Fruit fly (Drosophila melanogaster) whole organism, pupa: ENCODE measurements around the gene CG7290.

Experiments used
- CG10348 ChIP-seq: fragments of 200-800 bp; sonication (Bioruptor generic); IDR thresholded peaks from 2 replicates; pipeline ENCODE4 v1.3.6; 2022; ENCODE audit warnings: missing biosample characterization, missing genetic modification characterization
- CG12605 ChIP-seq: fragments of 200-800 bp; sonication (Bioruptor generic); IDR thresholded peaks from 2 replicates; pipeline ENCODE4 v1.3.6; 2022; ENCODE audit warnings: missing biosample characterization, missing genetic modification characterization
- CG13204 ChIP-seq: fragments of 200-800 bp; sonication (Bioruptor generic); optimal IDR thresholded peaks from 2 replicates; lab custom pipeline; 2018; ENCODE audit warnings: missing biosample characterization, mild to moderate bottlenecking, missing genetic modification characterization, moderate library complexity
- CG14655 ChIP-seq: fragments of 200-800 bp; sonication (Bioruptor generic); optimal IDR thresholded peaks from 3 replicates; lab custom pipeline; 2017; ENCODE audit warnings: mild to moderate bottlenecking, missing biosample characterization, missing genetic modification reagents, missing genetic modification characterization
- CG15710 ChIP-seq: fragments of 200-800 bp; sonication (Bioruptor generic); optimal IDR thresholded peaks from 2 replicates; lab custom pipeline; 2018; ENCODE audit warnings: missing biosample characterization, mild to moderate bottlenecking, missing genetic modification characterization, moderate library complexity
- CG17806 ChIP-seq: fragments of 200-800 bp; sonication (Bioruptor generic); optimal IDR thresholded peaks from 2 replicates; lab custom pipeline; 2018; ENCODE audit warnings: missing biosample characterization, mild to moderate bottlenecking, missing genetic modification characterization, moderate library complexity
- CG32121 ChIP-seq: fragments of 200-800 bp; sonication (Bioruptor generic); IDR thresholded peaks from 2 replicates; pipeline ENCODE4 v1.3.6; 2022; ENCODE audit warnings: missing biosample characterization, missing genetic modification characterization
- CG34367 ChIP-seq: fragments of 200-800 bp; sonication (Bioruptor generic); optimal IDR thresholded peaks from 2 replicates; lab custom pipeline; 2018; ENCODE audit warnings: missing biosample characterization, mild to moderate bottlenecking, missing genetic modification characterization
- CG4496 ChIP-seq: fragments of 200-800 bp; sonication (Bioruptor generic); IDR thresholded peaks from 3 replicates; pipeline ENCODE4 v1.3.6; 2022; ENCODE audit warnings: missing biosample characterization, missing genetic modification characterization
- CG8159 ChIP-seq: fragments of 200-800 bp; sonication (Bioruptor generic); optimal IDR thresholded peaks from 3 replicates; lab custom pipeline; 2018; ENCODE audit warnings: missing biosample characterization, mild to moderate bottlenecking, missing genetic modification characterization, moderate library complexity
- CG8301 ChIP-seq: fragments of 200-800 bp; sonication (Bioruptor generic); optimal IDR thresholded peaks from 2 replicates; lab custom pipeline; 2018; ENCODE audit warnings: missing biosample characterization, mild to moderate bottlenecking, missing genetic modification characterization
- CG9948 ChIP-seq: fragments of 200-800 bp; sonication (Bioruptor generic); optimal IDR thresholded peaks from 2 replicates; lab custom pipeline; 2018; ENCODE audit warnings: missing biosample characterization, mild to moderate bottlenecking, missing genetic modification characterization, moderate library complexity
- D1 ChIP-seq: fragments of 200-800 bp; sonication (Bioruptor generic); optimal IDR thresholded peaks from 2 replicates; lab custom pipeline; 2018; ENCODE audit warnings: missing biosample characterization, mild to moderate bottlenecking, missing genetic modification characterization, moderate library complexity
- EcR ChIP-seq: fragments of 200-800 bp; sonication (Bioruptor generic); optimal IDR thresholded peaks from 3 replicates; lab custom pipeline; 2019; ENCODE audit warnings: missing biosample characterization, missing genetic modification characterization, mild to moderate bottlenecking, moderate library complexity, missing genetic modification reagents
- Ets98B ChIP-seq: fragments of 200-800 bp; sonication (Bioruptor generic); IDR thresholded peaks from 2 replicates; pipeline ENCODE4 v1.3.6; 2022; ENCODE audit warnings: missing biosample characterization, missing genetic modification characterization
- Pif1A ChIP-seq: fragments of 200-800 bp; sonication (Bioruptor generic); optimal IDR thresholded peaks from 3 replicates; lab custom pipeline; 2016; ENCODE audit warnings: missing biosample characterization, missing genetic modification characterization
- Pif1B ChIP-seq: fragments of 200-800 bp; sonication (Bioruptor generic); optimal IDR thresholded peaks from 3 replicates; lab custom pipeline; 2016; ENCODE audit warnings: missing biosample characterization, missing genetic modification characterization
- Snoo ChIP-seq: fragments of 200-800 bp; sonication (Bioruptor generic); optimal IDR thresholded peaks from 3 replicates; lab custom pipeline; 2017; ENCODE audit warnings: missing biosample characterization, mild to moderate bottlenecking, missing genetic modification characterization, inconsistent platforms
- fd96Ca ChIP-seq: fragments of 200-800 bp; sonication (Bioruptor generic); IDR thresholded peaks from 3 replicates; pipeline ENCODE4 v1.3.6; 2022; ENCODE audit warnings: missing biosample characterization, missing genetic modification characterization
- gl ChIP-seq: fragments of 200-800 bp; sonication (Bioruptor generic); optimal IDR thresholded peaks from 2 replicates; lab custom pipeline; 2018; ENCODE audit warnings: missing biosample characterization, mild to moderate bottlenecking, missing genetic modification characterization
- rn ChIP-seq: fragments of 200-800 bp; sonication (Bioruptor generic); IDR thresholded peaks from 2 replicates; pipeline ENCODE4 v1.3.6; 2022; ENCODE audit warnings: missing biosample characterization, missing genetic modification characterization

The CG7290 gene

DNA sequence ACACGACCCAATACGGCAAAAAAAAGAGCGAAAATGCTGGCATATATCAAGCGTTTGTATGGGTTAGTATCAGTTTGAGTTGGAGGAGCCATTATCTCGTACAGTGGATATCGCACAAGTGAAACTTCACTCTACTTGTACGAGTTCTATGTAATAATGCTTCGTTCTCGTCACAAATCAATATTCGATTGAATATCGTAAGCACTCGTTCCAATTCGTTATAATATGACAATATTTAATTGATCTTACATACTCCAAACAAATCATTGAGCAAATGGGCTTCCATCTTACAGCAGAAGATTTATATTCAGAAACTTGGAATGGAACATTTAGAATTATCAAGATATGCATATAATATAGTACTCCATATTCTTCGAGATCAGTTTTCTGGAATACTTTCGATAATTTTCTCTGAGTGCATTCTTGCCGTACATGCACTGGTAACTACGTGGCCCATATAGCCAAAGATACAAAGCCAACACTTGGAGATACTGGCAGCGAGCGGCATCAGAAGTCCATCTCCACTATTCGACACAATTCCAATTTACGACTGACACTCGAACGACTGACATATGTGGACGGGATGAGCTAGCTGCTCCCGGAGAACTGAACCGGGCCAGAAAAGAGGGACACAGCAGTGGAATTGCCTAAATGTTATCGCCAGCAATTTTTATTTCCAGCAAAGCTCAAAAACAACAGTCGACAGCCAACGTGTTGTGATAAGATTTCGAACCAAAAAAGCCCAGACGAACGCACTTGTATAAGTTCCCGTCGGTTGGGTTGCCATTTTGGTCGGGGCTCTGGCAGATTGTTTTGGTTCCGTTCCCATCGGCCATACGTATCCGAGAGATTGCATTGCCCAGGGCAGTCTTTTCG is 12.7 kb downstream of the CG7290 start:
- TF ChIP-seq CG8159 (tag; lab: Kevin White, UChicago): peak; percentile 16
- peak; percentile 47 for TF ChIP-seq CG14655
- no peak for TF ChIP-seq CG32121 (GFP tag; lab: Robert Waterston, UW)
- no peak for TF ChIP-seq CG10348 (GFP tag; lab: Robert Waterston, UW)
- TF ChIP-seq Snoo (tag; lab: Kevin White, UChicago): no peak
- TF ChIP-seq CG15710 (tag; lab: Kevin White, UChicago): peak; percentile 6

DNA sequence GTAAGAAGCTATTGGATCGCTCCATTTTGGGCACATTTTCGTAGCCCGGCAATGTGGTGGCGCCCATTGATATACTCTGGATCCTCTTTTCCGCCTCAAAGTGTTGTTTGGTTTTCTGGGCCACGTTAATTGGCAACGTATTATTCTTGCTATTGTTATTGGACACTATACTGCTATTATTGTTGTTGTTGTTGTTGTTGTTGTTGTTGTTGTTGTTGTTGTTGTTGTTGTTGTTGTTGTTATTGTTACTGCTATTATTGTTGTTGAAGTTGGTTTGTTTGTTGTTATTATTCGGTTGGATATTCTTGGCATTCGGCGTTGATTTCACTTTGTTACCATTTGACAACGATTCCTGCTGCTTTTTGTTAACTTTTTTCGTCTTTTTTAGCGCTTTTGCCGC is 14.0 kb downstream of the CG7290 start:
- no peak for TF ChIP-seq Ets98B (GFP tag; lab: Robert Waterston, UW)
- no peak for TF ChIP-seq CG13204 (GFP tag; lab: Kevin White, UChicago)
- TF ChIP-seq CG12605: no peak
- no peak for TF ChIP-seq D1 (tag; lab: Kevin White, UChicago)
- no peak for TF ChIP-seq CG8301 (tag; lab: Kevin White, UChicago)
- no peak for TF ChIP-seq Pif1B (GFP tag; lab: Kevin White, UChicago)
- no peak for TF ChIP-seq rn (GFP tag; lab: Robert Waterston, UW)
- TF ChIP-seq CG10348 (GFP tag; lab: Robert Waterston, UW): no peak
- no peak for TF ChIP-seq fd96Ca (GFP tag; lab: Robert Waterston, UW)
- TF ChIP-seq CG4496 (GFP tag; lab: Robert Waterston, UW): no peak
- TF ChIP-seq CG9948: no peak

DNA sequence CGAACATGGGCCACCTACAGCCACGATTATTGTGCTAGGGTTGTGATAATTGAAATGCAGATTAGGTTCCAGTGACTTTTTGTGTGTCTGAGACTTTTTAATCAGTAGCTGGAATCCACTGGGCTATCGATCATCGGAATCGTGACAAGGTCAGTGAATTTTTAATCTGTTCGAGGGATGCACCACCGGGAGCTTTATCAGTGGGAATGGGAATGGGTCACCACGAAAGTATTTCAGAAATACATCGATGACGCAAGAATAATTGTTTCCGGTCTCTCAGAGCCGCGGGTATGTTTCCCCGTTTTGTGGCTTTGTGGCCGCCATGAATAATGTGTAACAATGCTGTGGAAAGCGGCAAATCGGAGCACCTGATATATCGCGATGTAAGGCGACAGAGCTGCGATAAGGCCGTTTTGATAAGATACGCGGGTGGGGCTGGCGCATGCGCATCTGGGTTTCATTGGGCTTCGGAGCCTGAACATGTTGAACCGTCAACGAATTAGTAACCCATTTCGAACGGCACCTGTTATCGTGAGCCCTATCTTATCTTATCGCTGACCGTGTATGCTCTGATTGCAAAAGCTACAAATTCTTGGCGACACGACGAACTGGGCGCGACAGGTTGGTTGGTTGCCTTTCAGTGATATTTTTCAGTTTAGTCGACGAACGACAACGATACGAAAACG is 17.8 kb downstream of the CG7290 start, which contains the start of gene Ssk:
Gene Ssk, plus strand, starts transcription at position 638 of the 686 bp plus-strand sequence.
- TF ChIP-seq Snoo (tag; lab: Kevin White, UChicago): no peak
- TF ChIP-seq CG8159 (tag; lab: Kevin White, UChicago): no peak
- peak; percentile 20 for TF ChIP-seq EcR (GFP tag; lab: Kevin White, UChicago)
- TF ChIP-seq Ets98B (GFP tag; lab: Robert Waterston, UW): peak; percentile 32; the same call in 1 of the 2 replicates
- 0 out of 2 replicates have a peak, but pooled peaks have one; percentile 13 for TF ChIP-seq CG12605
- TF ChIP-seq CG17806 (tag; lab: Kevin White, UChicago): no peak
- TF ChIP-seq Pif1B (GFP tag; lab: Kevin White, UChicago): peak; percentile 3
- peak; percentile 55; the same call in 1 of the 3 replicates for TF ChIP-seq fd96Ca (GFP tag; lab: Robert Waterston, UW)
- TF ChIP-seq, all 21 proteins: peak for 5

DNA sequence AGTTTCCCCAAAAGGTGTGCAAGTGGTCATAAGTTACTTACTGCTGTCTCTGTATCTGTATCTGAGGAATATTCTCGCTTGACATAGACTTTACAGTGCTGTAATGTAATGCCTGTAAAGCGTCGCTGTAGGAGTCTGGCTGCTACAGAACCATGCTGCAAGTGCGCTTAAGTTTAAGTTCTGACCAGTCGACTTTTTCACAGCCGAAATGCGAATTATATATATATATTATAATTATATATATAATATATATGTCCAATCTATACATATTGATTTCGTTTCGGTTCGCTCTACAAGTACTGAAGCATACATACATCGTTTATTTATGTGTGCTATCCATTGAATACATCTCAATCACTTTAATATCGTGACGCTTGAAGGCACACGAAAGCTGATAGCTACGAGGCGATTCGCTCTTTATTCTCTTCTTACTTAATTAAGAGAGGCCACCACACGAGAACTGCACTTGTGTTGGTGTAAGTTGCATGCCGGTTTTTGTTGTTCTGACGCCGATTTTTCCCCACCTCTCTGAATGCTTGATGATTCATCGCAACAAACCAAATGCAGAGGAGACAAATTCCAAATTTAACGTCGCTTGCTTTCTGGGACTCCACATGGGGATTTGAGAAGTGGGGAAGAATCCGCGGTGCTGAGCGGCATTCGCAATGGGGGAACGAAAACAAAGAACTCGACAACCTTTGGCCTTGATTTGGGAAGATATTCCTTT is 19.4 kb downstream of the CG7290 start:
- TF ChIP-seq Pif1B (GFP tag; lab: Kevin White, UChicago) (no peak), Pif1A (GFP tag; lab: Kevin White, UChicago) (no peak), EcR (GFP tag; lab: Kevin White, UChicago) (peak; percentile 74), D1 (tag; lab: Kevin White, UChicago) (no peak), CG10348 (GFP tag; lab: Robert Waterston, UW) (no peak), CG8159 (tag; lab: Kevin White, UChicago) (peak; percentile 2), CG4496 (GFP tag; lab: Robert Waterston, UW) (no peak), CG17806 (tag; lab: Kevin White, UChicago) (peak; percentile 11), CG32121 (GFP tag; lab: Robert Waterston, UW) (no peak), CG13204 (GFP tag; lab: Kevin White, UChicago) (peak; percentile 70), Ets98B (GFP tag; lab: Robert Waterston, UW) (peak; percentile 23; the same call in 1 of the 2 replicates), CG15710 (tag; lab: Kevin White, UChicago) (peak; percentile 4), CG14655 (no peak), CG8301 (tag; lab: Kevin White, UChicago) (no peak), CG9948 (no peak), CG12605 (no peak), CG34367 (tag; lab: Kevin White, UChicago) (peak; percentile 29), Snoo (tag; lab: Kevin White, UChicago) (no peak)
- TF ChIP-seq, all 21 proteins: peak for 7

DNA sequence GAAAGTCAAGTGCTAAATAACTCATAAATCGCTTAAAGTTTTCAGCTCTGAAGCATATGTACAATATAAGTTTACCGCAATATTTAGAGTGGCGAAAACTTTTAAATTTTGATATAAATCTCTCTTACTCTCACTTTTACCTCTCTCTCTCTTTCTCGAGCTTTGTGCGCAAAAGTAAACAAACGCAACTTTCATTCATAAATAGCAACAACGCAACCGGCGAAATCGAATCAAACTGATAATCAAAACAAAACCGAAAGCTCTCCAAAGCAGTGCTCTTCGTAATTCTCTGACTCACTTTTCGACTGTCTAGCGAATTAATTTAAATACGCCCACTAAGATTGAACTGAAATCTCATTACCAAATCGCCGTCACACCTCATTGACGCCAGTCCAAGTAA is 20.0 kb downstream of the CG7290 start:
- TF ChIP-seq CG17806 (tag; lab: Kevin White, UChicago): no peak
- no peak for TF ChIP-seq fd96Ca (GFP tag; lab: Robert Waterston, UW)
- TF ChIP-seq CG13204 (GFP tag; lab: Kevin White, UChicago): no peak
- TF ChIP-seq CG9948: no peak
- TF ChIP-seq rn (GFP tag; lab: Robert Waterston, UW): no peak
- TF ChIP-seq gl (tag; lab: Kevin White, UChicago): no peak
- no peak for TF ChIP-seq Pif1A (GFP tag; lab: Kevin White, UChicago)
- no peak for TF ChIP-seq Pif1B (GFP tag; lab: Kevin White, UChicago)
- no peak for TF ChIP-seq D1 (tag; lab: Kevin White, UChicago)
- no peak for TF ChIP-seq CG8159 (tag; lab: Kevin White, UChicago)
- TF ChIP-seq CG10348 (GFP tag; lab: Robert Waterston, UW): no peak
- TF ChIP-seq Ets98B (GFP tag; lab: Robert Waterston, UW): no peak
- TF ChIP-seq CG34367 (tag; lab: Kevin White, UChicago): no peak
- TF ChIP-seq CG8301 (tag; lab: Kevin White, UChicago): no peak
- TF ChIP-seq CG14655: no peak
